Fruit fly (Drosophila melanogaster) whole organism, embryonic: ENCODE measurements around the gene Lmpt.

Source experiments
- Bdp1 ChIP-seq: fragments of 200-800 bp; sonication (Bioruptor generic); optimal IDR thresholded peaks from 3 replicates; lab custom pipeline; 2016; ENCODE audit warnings: missing biosample characterization, missing genetic modification characterization
- CG13123 ChIP-seq: fragments of 200-800 bp; sonication (Bioruptor generic); optimal IDR thresholded peaks from 2 replicates; lab custom pipeline; 2016; ENCODE audit warnings: missing biosample characterization, missing genetic modification characterization
- CG13296 ChIP-seq: fragments of 200-800 bp; sonication (Bioruptor generic); optimal IDR thresholded peaks from 3 replicates; lab custom pipeline; 2018; ENCODE audit warnings: missing biosample characterization, mild to moderate bottlenecking, missing genetic modification characterization
- CG13894 ChIP-seq: fragments of 200-800 bp; sonication (Bioruptor generic); optimal IDR thresholded peaks from 3 replicates; lab custom pipeline; 2018; ENCODE audit warnings: missing biosample characterization, mild to moderate bottlenecking, missing genetic modification characterization, moderate library complexity
- CG14667 ChIP-seq: fragments of 200-800 bp; sonication (Bioruptor generic); IDR thresholded peaks from 2 replicates; pipeline ENCODE4 v1.3.6; 2022; ENCODE audit warnings: missing biosample characterization, missing genetic modification characterization
- CG14710 ChIP-seq: fragments of 200-800 bp; sonication (Bioruptor generic); optimal IDR thresholded peaks from 3 replicates; lab custom pipeline; 2019; ENCODE audit warnings: missing biosample characterization, mild to moderate bottlenecking, missing genetic modification characterization, moderate library complexity
- CG17912 ChIP-seq: fragments of 200-800 bp; sonication (Bioruptor generic); optimal IDR thresholded peaks from 2 replicates; lab custom pipeline; 2018; ENCODE audit warnings: missing biosample characterization, mild to moderate bottlenecking, missing genetic modification characterization
- CG18262 ChIP-seq: fragments of 200-800 bp; optimal IDR thresholded peaks from 3 replicates; lab custom pipeline; 2019; ENCODE audit warnings: missing biosample characterization, mild to moderate bottlenecking, missing genetic modification characterization, moderate library complexity
- CG18619 ChIP-seq: fragments of 200-800 bp; sonication (Bioruptor generic); optimal IDR thresholded peaks from 3 replicates; lab custom pipeline; 2017; ENCODE audit warnings: missing biosample characterization, mild to moderate bottlenecking, missing genetic modification characterization
- CG2120 ChIP-seq: fragments of 200-800 bp; sonication (Bioruptor generic); optimal IDR thresholded peaks from 3 replicates; lab custom pipeline; 2016; ENCODE audit warnings: missing biosample characterization, missing genetic modification characterization
- CG30020 ChIP-seq: fragments of 200-800 bp; optimal IDR thresholded peaks from 2 replicates; lab custom pipeline; 2019; ENCODE audit warnings: missing biosample characterization, mild to moderate bottlenecking, missing genetic modification characterization, moderate library complexity
- CG32532 ChIP-seq: fragments of 200-800 bp; sonication (Bioruptor generic); IDR thresholded peaks from 2 replicates; pipeline ENCODE4 v1.3.6; 2022; ENCODE audit warnings: missing biosample characterization, missing genetic modification characterization
- CG4617 ChIP-seq: fragments of 200-800 bp; sonication (Bioruptor generic); optimal IDR thresholded peaks from 3 replicates; lab custom pipeline; 2016; ENCODE audit warnings: missing biosample characterization, missing genetic modification characterization, borderline replicate concordance
- CG6272 ChIP-seq: fragments of 200-800 bp; sonication (Bioruptor generic); IDR thresholded peaks from 2 replicates; pipeline ENCODE4 v1.3.6; 2022; ENCODE audit warnings: missing biosample characterization, missing genetic modification characterization
- CG7271 ChIP-seq: fragments of 200-800 bp; sonication (Bioruptor generic); optimal IDR thresholded peaks from 2 replicates; lab custom pipeline; 2018; ENCODE audit warnings: missing biosample characterization, mild to moderate bottlenecking, missing genetic modification characterization, moderate library complexity
- CG8089 ChIP-seq: fragments of 200-800 bp; sonication (Bioruptor generic); optimal IDR thresholded peaks from 3 replicates; lab custom pipeline; 2016; ENCODE audit warnings: missing biosample characterization, missing genetic modification characterization
- Camta ChIP-seq: fragments of 200-800 bp; sonication (Bioruptor generic); optimal IDR thresholded peaks from 2 replicates; lab custom pipeline; 2016; ENCODE audit warnings: missing biosample characterization, missing genetic modification characterization
- Doc3 ChIP-seq: fragments of 200-800 bp; sonication (Bioruptor generic); IDR thresholded peaks from 3 replicates; pipeline ENCODE4 v1.3.6; 2022; ENCODE audit warnings: missing biosample characterization, missing genetic modification characterization; ENCODE audit not compliant: partially characterized antibody
- Dp ChIP-seq: fragments of 200-800 bp; sonication (Bioruptor generic); optimal IDR thresholded peaks from 2 replicates; lab custom pipeline; 2018; ENCODE audit warnings: missing biosample characterization, mild to moderate bottlenecking, missing genetic modification characterization, moderate library complexity
- Dref ChIP-seq: fragments of 200-800 bp; sonication (Bioruptor generic); IDR thresholded peaks from 2 replicates; pipeline ENCODE4 v1.3.6; 2022; ENCODE audit warnings: missing biosample characterization, missing genetic modification characterization
- HHEX ChIP-seq: fragments of 200-800 bp; sonication (Bioruptor generic); optimal IDR thresholded peaks from 3 replicates; lab custom pipeline; 2017; ENCODE audit warnings: missing biosample characterization, mild to moderate bottlenecking, missing genetic modification characterization, missing genetic modification reagents
- HmgZ ChIP-seq: fragments of 200-800 bp; sonication (Bioruptor generic); optimal IDR thresholded peaks from 2 replicates; lab custom pipeline; 2018; ENCODE audit warnings: missing biosample characterization, mild to moderate bottlenecking, missing genetic modification characterization
- Hr3 ChIP-seq: fragments of 200-800 bp; sonication (Bioruptor generic); optimal IDR thresholded peaks from 3 replicates; lab custom pipeline; 2016; ENCODE audit warnings: missing biosample characterization, missing genetic modification characterization
- Hr51 ChIP-seq, 2 experiments: fragments of 200-800 bp; sonication (Bioruptor generic); optimal IDR thresholded peaks; 2 replicates in 1 of 2; 3 replicates in 1 of 2; lab custom pipeline; 2016 to 2018; ENCODE audit warnings: missing biosample characterization in 2 of 2, missing genetic modification characterization in 2 of 2, mild to moderate bottlenecking in 1 of 2, moderate library complexity in 1 of 2
- Lim3 ChIP-seq: fragments of 200-800 bp; sonication (Bioruptor generic); IDR thresholded peaks from 2 replicates; pipeline ENCODE4 v1.3.6; 2022; ENCODE audit warnings: missing biosample characterization, missing genetic modification characterization
- Med ChIP-seq: fragments of 200-800 bp; sonication (Bioruptor generic); peaks from one replicate; lab custom pipeline; 2016; ENCODE audit warnings: missing biosample characterization, missing genetic modification characterization, mild to moderate bottlenecking, inconsistent platforms, moderate library complexity
- Myb ChIP-seq: fragments of 200-800 bp; sonication (Bioruptor generic); optimal IDR thresholded peaks from 2 replicates; lab custom pipeline; 2016; ENCODE audit warnings: missing biosample characterization, missing genetic modification characterization
- NFAT ChIP-seq: fragments of 200-800 bp; sonication (Bioruptor generic); IDR thresholded peaks from 2 replicates; pipeline ENCODE4 v1.3.6; 2022; ENCODE audit warnings: missing biosample characterization, missing genetic modification characterization
- NfI ChIP-seq: fragments of 200-800 bp; sonication (Bioruptor generic); optimal IDR thresholded peaks from 3 replicates; lab custom pipeline; 2018; ENCODE audit warnings: missing biosample characterization, mild to moderate bottlenecking, missing genetic modification characterization, moderate library complexity
- Pdp1 ChIP-seq, 2 experiments: fragments of 200-800 bp; sonication (Bioruptor generic); optimal IDR thresholded peaks; 3 replicates each; lab custom pipeline; 2016; ENCODE audit warnings: missing biosample characterization in 2 of 2, missing genetic modification characterization in 2 of 2, mild to moderate bottlenecking in 1 of 2, moderate library complexity in 1 of 2
- Rfx ChIP-seq: fragments of 200-800 bp; sonication (Bioruptor generic); IDR thresholded peaks from 2 replicates; pipeline ENCODE4 v1.3.6; 2022; ENCODE audit warnings: missing biosample characterization, missing genetic modification characterization
- Six4 ChIP-seq: fragments of 200-800 bp; sonication (Bioruptor generic); optimal IDR thresholded peaks from 2 replicates; lab custom pipeline; 2016; ENCODE audit warnings: missing biosample characterization, missing genetic modification characterization
- Spps ChIP-seq: fragments of 200-800 bp; sonication (Bioruptor generic); optimal IDR thresholded peaks from 2 replicates; lab custom pipeline; 2018; ENCODE audit warnings: missing biosample characterization, mild to moderate bottlenecking, missing genetic modification characterization
- bcd ChIP-seq: fragments of 200-800 bp; sonication (Bioruptor generic); optimal IDR thresholded peaks from 2 replicates; lab custom pipeline; 2017; ENCODE audit warnings: missing biosample characterization, mild to moderate bottlenecking, missing genetic modification characterization
- bsh ChIP-seq, 2 experiments: fragments of 200-800 bp; sonication (Bioruptor generic); optimal IDR thresholded peaks; 2 replicates each; lab custom pipeline; 2017 to 2018; ENCODE audit warnings: mild to moderate bottlenecking in 2 of 2, missing biosample characterization in 2 of 2, missing genetic modification characterization in 2 of 2, moderate library complexity in 1 of 2
- dm ChIP-seq: fragments of 200-800 bp; sonication (Bioruptor generic); optimal IDR thresholded peaks from 3 replicates; lab custom pipeline; 2016; ENCODE audit warnings: missing biosample characterization, missing genetic modification characterization
- fru ChIP-seq: fragments of >200 bp; optimal IDR thresholded peaks from 2 replicates; lab custom pipeline; 2017
- kni ChIP-seq: fragments of 200-800 bp; sonication (Bioruptor generic); optimal IDR thresholded peaks from 3 replicates; lab custom pipeline; 2017; ENCODE audit warnings: mild to moderate bottlenecking, missing biosample characterization, missing genetic modification reagents, missing genetic modification characterization
- lab ChIP-seq: fragments of 200-800 bp; sonication (Bioruptor generic); optimal IDR thresholded peaks from 3 replicates; lab custom pipeline; 2017; ENCODE audit warnings: missing biosample characterization, missing genetic modification characterization, mild to moderate bottlenecking, moderate library complexity, missing genetic modification reagents
- lilli ChIP-seq: fragments of 200-800 bp; sonication (Bioruptor generic); optimal IDR thresholded peaks from 3 replicates; lab custom pipeline; 2016; ENCODE audit warnings: missing biosample characterization, missing genetic modification characterization
- mam ChIP-seq: fragments of 200-800 bp; sonication (Bioruptor generic); optimal IDR thresholded peaks from 3 replicates; lab custom pipeline; 2016; ENCODE audit warnings: missing biosample characterization, missing genetic modification characterization
- oc ChIP-seq: fragments of 200-800 bp; sonication (Bioruptor generic); optimal IDR thresholded peaks from 2 replicates; lab custom pipeline; 2018; ENCODE audit warnings: missing biosample characterization, mild to moderate bottlenecking, missing genetic modification characterization, moderate library complexity
- pho ChIP-seq: fragments of 200-800 bp; sonication (Bioruptor generic); optimal IDR thresholded peaks from 2 replicates; lab custom pipeline; 2016; ENCODE audit warnings: missing biosample characterization, missing genetic modification characterization
- trem ChIP-seq: fragments of 200-800 bp; optimal IDR thresholded peaks from 3 replicates; lab custom pipeline; 2019; ENCODE audit warnings: missing biosample characterization, mild to moderate bottlenecking, missing genetic modification characterization, moderate library complexity
- trh ChIP-seq: fragments of 200-800 bp; sonication (Bioruptor generic); optimal IDR thresholded peaks from 2 replicates; lab custom pipeline; 2016; ENCODE audit warnings: missing biosample characterization, missing genetic modification characterization
- tx ChIP-seq: fragments of 200-800 bp; sonication (Bioruptor generic); optimal IDR thresholded peaks from 2 replicates; lab custom pipeline; 2016; ENCODE audit warnings: missing biosample characterization, missing genetic modification characterization
- unc-4 ChIP-seq: fragments of 200-800 bp; sonication (Bioruptor generic); IDR thresholded peaks from 2 replicates; pipeline ENCODE4 v1.3.6; 2022; ENCODE audit warnings: missing biosample characterization, missing genetic modification characterization; ENCODE audit not compliant: partially characterized antibody
- vvl ChIP-seq: fragments of 200-800 bp; sonication (Bioruptor generic); IDR thresholded peaks from 2 replicates; pipeline ENCODE4 v1.3.6; 2022; ENCODE audit warnings: missing biosample characterization, missing genetic modification characterization
- zen2 ChIP-seq: fragments of 200-800 bp; sonication (Bioruptor generic); IDR thresholded peaks from 3 replicates; pipeline ENCODE4 v1.3.6; 2022; ENCODE audit warnings: missing biosample characterization, missing genetic modification characterization; ENCODE audit not compliant: partially characterized antibody

The Lmpt gene

DNA sequence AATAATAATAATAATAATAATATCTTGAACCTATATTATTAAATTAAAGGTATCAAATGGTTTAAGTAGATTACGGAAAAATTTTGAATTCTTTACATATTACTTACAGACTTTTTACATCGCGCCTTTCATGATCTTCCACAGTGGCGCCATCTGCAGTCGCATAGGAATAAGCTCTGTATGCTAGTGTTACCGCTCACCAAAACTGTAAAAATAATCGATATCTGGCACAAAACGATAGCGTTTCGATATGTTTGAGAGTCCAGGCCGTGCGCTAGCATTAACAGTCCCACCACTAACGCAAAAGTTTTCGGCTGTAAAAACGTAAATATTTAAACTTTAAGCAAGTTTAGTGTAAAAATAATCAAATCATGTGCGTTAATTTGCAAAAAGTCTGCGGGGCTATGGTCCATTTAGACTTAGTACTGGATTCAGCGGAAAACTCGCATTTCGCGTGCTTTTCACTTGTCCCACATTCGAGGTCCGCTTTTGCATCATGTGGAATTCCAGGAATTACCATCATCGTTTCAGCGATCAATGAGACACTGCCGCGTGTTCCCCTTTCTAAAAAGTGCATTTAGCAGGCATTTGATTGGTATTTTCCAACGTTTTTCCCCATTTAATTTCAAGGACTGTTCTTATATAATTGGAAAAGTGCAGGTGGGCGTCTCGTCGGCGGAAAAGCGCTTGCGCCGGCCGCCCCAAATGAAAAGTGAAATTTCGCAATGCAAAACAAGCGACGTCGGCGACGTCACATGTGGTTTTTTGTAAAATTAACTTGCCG is 90.3 kb downstream of the Lmpt start (continued):
- TF ChIP-seq Rfx (GFP tag; lab: Robert Waterston, UW) (peak; percentile 46; the same call in 1 of the 2 replicates), zen2 (peak; percentile 91), mam (GFP tag; lab: Kevin White, UChicago) (peak; percentile 33), NfI (GFP tag; lab: Kevin White, UChicago) (peak; percentile 42), lab (GFP tag; lab: Kevin White, UChicago) (peak; percentile 32), CG14710 (tag; lab: Kevin White, UChicago) (peak; percentile 56), CG13894 (tag; lab: Kevin White, UChicago) (peak; percentile 47), Myb (peak; percentile 84), Pdp1 (GFP tag; optimal IDR thresholded peaks at IDR 0.05; lab: Kevin White, UChicago) (peak in 1 of 2 experiments; percentile 92), Doc3 (GFP tag; lab: Robert Waterston, UW) (peak; percentile 75), CG2120 (GFP tag; lab: Kevin White, UChicago) (peak; percentile 39), Bdp1 (GFP tag; lab: Kevin White, UChicago) (no peak), HHEX (no peak), CG30020 (tag; lab: Kevin White, UChicago) (peak; percentile 0), kni (GFP tag; lab: Kevin White, UChicago) (no peak), trem (peak; percentile 57), Lim3 (GFP tag; lab: Robert Waterston, UW) (no peak), Spps (no peak), dm (peak; percentile 26), CG4617 (GFP tag; lab: Kevin White, UChicago) (peak; percentile 9), bsh (GFP tag; optimal IDR thresholded peaks at IDR 0.05; lab: Kevin White, UChicago) (peak in 1 of 2 experiments; percentile 6), Hr3 (GFP tag; lab: Kevin White, UChicago) (peak; percentile 6), Dp (GFP tag; lab: Kevin White, UChicago) (peak; percentile 96), trh (GFP tag; lab: Kevin White, UChicago) (no peak), Camta (no peak), CG6272 (no peak), tx (GFP tag; lab: Kevin White, UChicago) (no peak), Six4 (GFP tag; lab: Kevin White, UChicago) (no peak), CG18262 (tag; lab: Kevin White, UChicago) (no peak), Dref (GFP tag; lab: Robert Waterston, UW) (peak; percentile 90), fru (lab: Kevin White, UChicago) (no peak), HmgZ (tag; lab: Kevin White, UChicago) (peak; percentile 69), CG18619 (no peak), pho (peak; percentile 36), CG32532 (peak; percentile 42; the same call in 1 of the 2 replicates), CG13123 (GFP tag; lab: Kevin White, UChicago) (no peak), CG14667 (GFP tag; lab: Robert Waterston, UW) (no peak), bcd (peak; percentile 20), CG13296 (no peak), CG7271 (tag; lab: Kevin White, UChicago) (no peak), NFAT (GFP tag; lab: Robert Waterston, UW) (peak; percentile 40; the same call in 1 of the 2 replicates), unc-4 (GFP tag; lab: Robert Waterston, UW) (peak; percentile 91), lilli (peak; percentile 50), CG17912 (peak; percentile 25), Med (GFP tag; lab: Kevin White, UChicago) (peak; percentile 93), oc (tag; lab: Kevin White, UChicago) (peak; percentile 14), vvl (GFP tag; lab: Robert Waterston, UW) (peak; percentile 53), Hr51 (GFP tag; optimal IDR thresholded peaks at IDR 0.05; lab: Kevin White, UChicago) (peak; percentile 35 to 41), CG8089 (GFP tag; lab: Kevin White, UChicago) (no peak)
